Worm (Caenorhabditis elegans): Measurements from ENCODE around the gene gon-14.

ce11 chrV:6557035-6557434, 53.9 kb downstream of the gon-14 start, which contains the start of gene spp-27:
- TF ChIP-seq ceh-13 (GFP tag; optimal IDR thresholded peaks at IDR 0.05) (no peak), ama-1 (optimal IDR thresholded peaks at IDR 0.05) (no peak), tra-4 (tag; optimal IDR thresholded peaks at IDR 0.05) (no peak), hnd-1 (tag; optimal IDR thresholded peaks at IDR 0.05) (no peak), flt-1 (GFP tag; IDR thresholded peaks at IDR 0.05) (no peak), tbx-11 (GFP tag; IDR thresholded peaks at IDR 0.05) (no peak), hmbx-1 (tag; optimal IDR thresholded peaks at IDR 0.05) (no peak), hmg-4 (GFP tag; optimal IDR thresholded peaks at IDR 0.05) (no peak), tbx-37 (GFP tag; conservative IDR thresholded peaks at IDR 0.05) (no peak), sea-1 (GFP tag; conservative IDR thresholded peaks at IDR 0.05) (no peak), aly-1 (tag; optimal IDR thresholded peaks at IDR 0.05) (no peak), ceh-36 (tag; optimal IDR thresholded peaks at IDR 0.05) (no peak)

Data from whole organism, early embryonic.